Fruit fly (Drosophila melanogaster) whole organism, embryonic: ENCODE results near the gene Rpt6.

Experiments
- BEAF-32 ChIP-seq: fragments of 200-800 bp; sonication (Bioruptor generic); optimal IDR thresholded peaks from 3 replicates; lab custom pipeline; 2017; ENCODE audit warnings: missing biosample characterization, missing genetic modification characterization, mild to moderate bottlenecking, moderate library complexity, missing genetic modification reagents
- C15 ChIP-seq: fragments of 200-800 bp; sonication (Bioruptor generic); IDR thresholded peaks from 3 replicates; pipeline ENCODE4 v1.3.6; 2022; ENCODE audit warnings: missing biosample characterization, missing genetic modification characterization
- CG10959 ChIP-seq: fragments of 200-800 bp; sonication (Bioruptor generic); IDR thresholded peaks from 2 replicates; pipeline ENCODE4 v1.3.6; 2022; ENCODE audit warnings: missing biosample characterization, missing genetic modification characterization
- CG12659 ChIP-seq: fragments of 200-800 bp; sonication (Bioruptor generic); optimal IDR thresholded peaks from 3 replicates; lab custom pipeline; 2017; ENCODE audit warnings: mild to moderate bottlenecking, missing biosample characterization, missing genetic modification reagents, missing genetic modification characterization
- CG13424 ChIP-seq: fragments of 200-800 bp; sonication (Bioruptor generic); optimal IDR thresholded peaks from 2 replicates; lab custom pipeline; 2019; ENCODE audit warnings: missing biosample characterization, mild to moderate bottlenecking, missing genetic modification characterization, moderate library complexity
- CG16779 ChIP-seq: fragments of 200-800 bp; sonication (Bioruptor generic); IDR thresholded peaks from 2 replicates; pipeline ENCODE4 v1.3.6; 2022; ENCODE audit warnings: missing biosample characterization, missing genetic modification characterization
- CG18262 ChIP-seq: fragments of 200-800 bp; optimal IDR thresholded peaks from 3 replicates; lab custom pipeline; 2019; ENCODE audit warnings: missing biosample characterization, mild to moderate bottlenecking, missing genetic modification characterization, moderate library complexity
- CG1832 ChIP-seq: fragments of 200-800 bp; sonication (Bioruptor generic); optimal IDR thresholded peaks from 2 replicates; lab custom pipeline; 2017; ENCODE audit warnings: missing biosample characterization, mild to moderate bottlenecking, missing genetic modification characterization, inconsistent platforms
- CG2116 ChIP-seq: fragments of 200-800 bp; sonication (Bioruptor generic); optimal IDR thresholded peaks from 3 replicates; lab custom pipeline; 2018; ENCODE audit warnings: missing biosample characterization, mild to moderate bottlenecking, missing genetic modification characterization
- CG3838 ChIP-seq: fragments of 200-800 bp; sonication (Bioruptor generic); optimal IDR thresholded peaks from 3 replicates; lab custom pipeline; 2016; ENCODE audit warnings: missing biosample characterization, missing genetic modification characterization
- CG4617 ChIP-seq: fragments of 200-800 bp; sonication (Bioruptor generic); optimal IDR thresholded peaks from 3 replicates; lab custom pipeline; 2016; ENCODE audit warnings: missing biosample characterization, missing genetic modification characterization, borderline replicate concordance
- CG7987 ChIP-seq: fragments of 200-800 bp; sonication (Bioruptor generic); optimal IDR thresholded peaks from 2 replicates; lab custom pipeline; 2018; ENCODE audit warnings: missing biosample characterization, mild to moderate bottlenecking, missing genetic modification characterization, moderate library complexity
- CG8290 ChIP-seq, 3 experiments: fragments of 200-800 bp; sonication (Bioruptor generic); optimal IDR thresholded peaks; 2 replicates each; lab custom pipeline; 2016 to 2019; ENCODE audit warnings: missing biosample characterization in 3 of 3, missing genetic modification characterization in 3 of 3, mild to moderate bottlenecking in 2 of 3, moderate library complexity in 1 of 3
- CTCF ChIP-seq: fragments of 200-800 bp; sonication (Bioruptor generic); optimal IDR thresholded peaks from 2 replicates; lab custom pipeline; 2017; ENCODE audit warnings: missing biosample characterization, mild to moderate bottlenecking, missing genetic modification characterization, moderate library complexity
- Camta ChIP-seq: fragments of 200-800 bp; sonication (Bioruptor generic); optimal IDR thresholded peaks from 2 replicates; lab custom pipeline; 2016; ENCODE audit warnings: missing biosample characterization, missing genetic modification characterization
- D ChIP-seq, 2 experiments: fragments of 200-800 bp in 1 of 2; fragments of >200 bp in 1 of 2; sonication (Bioruptor generic) in 1 of 2; optimal IDR thresholded peaks; 2 replicates in 1 of 2; 3 replicates in 1 of 2; lab custom pipeline; 2017; ENCODE audit warnings: mild to moderate bottlenecking in 1 of 2, missing biosample characterization in 1 of 2, missing genetic modification characterization in 1 of 2, missing genetic modification reagents in 1 of 2
- Dip2 ChIP-seq: fragments of 200-800 bp; sonication (Bioruptor generic); IDR thresholded peaks from 2 replicates; pipeline ENCODE4 v1.3.6; 2022; ENCODE audit warnings: missing biosample characterization, missing genetic modification characterization
- Dll ChIP-seq: fragments of 200-800 bp; sonication (Bioruptor generic); IDR thresholded peaks from 4 replicates; pipeline ENCODE4 v1.3.6; 2022; ENCODE audit warnings: missing biosample characterization, missing genetic modification characterization; ENCODE audit not compliant: partially characterized antibody
- Fer3 ChIP-seq: fragments of 200-800 bp; sonication (Bioruptor generic); optimal IDR thresholded peaks from 2 replicates; lab custom pipeline; 2018; ENCODE audit warnings: missing biosample characterization, mild to moderate bottlenecking, missing genetic modification characterization, moderate library complexity
- Gsc ChIP-seq: fragments of 200-800 bp; sonication (Bioruptor generic); IDR thresholded peaks from 2 replicates; pipeline ENCODE4 v1.3.6; 2022; ENCODE audit warnings: missing biosample characterization, missing genetic modification characterization
- HmgD ChIP-seq: fragments of 200-800 bp; sonication (Bioruptor generic); optimal IDR thresholded peaks from 3 replicates; lab custom pipeline; 2016; ENCODE audit warnings: missing biosample characterization, missing genetic modification characterization
- Mes4 ChIP-seq: fragments of 200-800 bp; sonication (Bioruptor generic); optimal IDR thresholded peaks from 2 replicates; lab custom pipeline; 2016; ENCODE audit warnings: missing biosample characterization, missing genetic modification characterization
- NfI ChIP-seq: fragments of 200-800 bp; sonication (Bioruptor generic); optimal IDR thresholded peaks from 3 replicates; lab custom pipeline; 2018; ENCODE audit warnings: missing biosample characterization, mild to moderate bottlenecking, missing genetic modification characterization, moderate library complexity
- Opbp ChIP-seq: fragments of 200-800 bp; sonication (Bioruptor generic); IDR thresholded peaks from 3 replicates; pipeline ENCODE4 v1.3.6; 2022; ENCODE audit warnings: missing biosample characterization, missing genetic modification characterization; ENCODE audit not compliant: partially characterized antibody
- Sin3A ChIP-seq: fragments of >200 bp; optimal IDR thresholded peaks from 2 replicates; lab custom pipeline; 2018
- Xbp1 ChIP-seq: fragments of 200-800 bp; sonication (Bioruptor generic); optimal IDR thresholded peaks from 3 replicates; lab custom pipeline; 2016; ENCODE audit warnings: missing biosample characterization, mild to moderate bottlenecking, missing genetic modification characterization
- YL-1 ChIP-seq: fragments of 200-800 bp; sonication (Bioruptor generic); optimal IDR thresholded peaks from 3 replicates; lab custom pipeline; 2017; ENCODE audit warnings: missing biosample characterization, mild to moderate bottlenecking, missing genetic modification characterization
- abd-A ChIP-seq: fragments of 200-800 bp; sonication (Bioruptor generic); optimal IDR thresholded peaks from 3 replicates; lab custom pipeline; 2019; ENCODE audit warnings: missing biosample characterization, mild to moderate bottlenecking, missing genetic modification characterization, moderate library complexity
- amos ChIP-seq: fragments of 200-800 bp; sonication (Bioruptor generic); IDR thresholded peaks from 2 replicates; pipeline ENCODE4 v1.3.6; 2022; ENCODE audit warnings: missing biosample characterization, missing genetic modification characterization; ENCODE audit not compliant: partially characterized antibody
- btn ChIP-seq: fragments of 200-800 bp; sonication (Bioruptor generic); optimal IDR thresholded peaks from 2 replicates; lab custom pipeline; 2016; ENCODE audit warnings: missing biosample characterization, missing genetic modification characterization
- disco-r ChIP-seq: fragments of 200-800 bp; sonication (Bioruptor generic); optimal IDR thresholded peaks from 2 replicates; lab custom pipeline; 2016; ENCODE audit warnings: missing biosample characterization, missing genetic modification characterization
- emc ChIP-seq: fragments of 200-800 bp; sonication (Bioruptor generic); optimal IDR thresholded peaks from 2 replicates; lab custom pipeline; 2016; ENCODE audit warnings: missing biosample characterization, missing genetic modification characterization
- grau ChIP-seq: fragments of 200-800 bp; optimal IDR thresholded peaks from 3 replicates; lab custom pipeline; 2019; ENCODE audit warnings: missing biosample characterization, mild to moderate bottlenecking, missing genetic modification characterization, moderate library complexity
- her ChIP-seq: fragments of 200-800 bp; sonication (Bioruptor generic); optimal IDR thresholded peaks from 2 replicates; lab custom pipeline; 2016; ENCODE audit warnings: missing biosample characterization, missing genetic modification characterization
- insv ChIP-seq, 2 experiments: fragments of 200-800 bp; sonication (Bioruptor generic); optimal IDR thresholded peaks; 3 replicates each; lab custom pipeline; 2016 to 2018; ENCODE audit warnings: missing biosample characterization in 2 of 2, missing genetic modification characterization in 2 of 2
- ken ChIP-seq: fragments of 200-800 bp; sonication (Bioruptor generic); IDR thresholded peaks from 3 replicates; pipeline ENCODE4 v1.3.6; 2022; ENCODE audit warnings: missing biosample characterization, missing genetic modification characterization
- lilli ChIP-seq: fragments of 200-800 bp; sonication (Bioruptor generic); optimal IDR thresholded peaks from 3 replicates; lab custom pipeline; 2016; ENCODE audit warnings: missing biosample characterization, missing genetic modification characterization
- lola ChIP-seq, 3 experiments: fragments of >200 bp in 2 of 3; fragments of 200-800 bp in 1 of 3; sonication (Bioruptor generic) in 1 of 3; optimal IDR thresholded peaks; 2 replicates each; lab custom pipeline; 2017 to 2019; ENCODE audit warnings: missing biosample characterization in 3 of 3, missing genetic modification characterization in 3 of 3, mild to moderate bottlenecking in 1 of 3, moderate library complexity in 1 of 3
- pan ChIP-seq, 4 experiments: fragments of >200 bp in 3 of 4; fragments of 200-800 bp in 1 of 4; sonication (Bioruptor generic) in 1 of 4; optimal IDR thresholded peaks in 3 of 4; IDR thresholded peaks in 1 of 4; 2 replicates each; pipeline versions ENCODE4 v1.3.6 to Lab custom; 2017 to 2022; ENCODE audit warnings: missing biosample characterization in 2 of 4, missing genetic modification characterization in 2 of 4, mixed read lengths in 1 of 4
- pita ChIP-seq: fragments of 200-800 bp; sonication (Bioruptor generic); optimal IDR thresholded peaks from 2 replicates; lab custom pipeline; 2017; ENCODE audit warnings: missing biosample characterization, mild to moderate bottlenecking, missing genetic modification characterization
- pnt ChIP-seq: fragments of 200-800 bp; sonication (Bioruptor generic); optimal IDR thresholded peaks from 3 replicates; lab custom pipeline; 2016; ENCODE audit warnings: missing biosample characterization, missing genetic modification characterization
- row ChIP-seq: fragments of 200-800 bp; sonication (Bioruptor generic); IDR thresholded peaks from 3 replicates; pipeline ENCODE4 v1.3.6; 2022; ENCODE audit warnings: missing biosample characterization, missing genetic modification characterization
- run ChIP-seq: fragments of 200-800 bp; sonication (Bioruptor generic); optimal IDR thresholded peaks from 3 replicates; lab custom pipeline; 2018; ENCODE audit warnings: missing biosample characterization, mild to moderate bottlenecking, missing genetic modification characterization
- scrt ChIP-seq: fragments of 200-800 bp; sonication (Bioruptor generic); optimal IDR thresholded peaks from 2 replicates; lab custom pipeline; 2018; ENCODE audit warnings: missing biosample characterization, mild to moderate bottlenecking, missing genetic modification characterization, moderate library complexity
- shn ChIP-seq: fragments of 200-800 bp; sonication (Bioruptor generic); optimal IDR thresholded peaks from 3 replicates; lab custom pipeline; 2016; ENCODE audit warnings: missing biosample characterization, missing genetic modification characterization
- stwl ChIP-seq: fragments of 200-800 bp; sonication (Bioruptor generic); optimal IDR thresholded peaks from 3 replicates; lab custom pipeline; 2018; ENCODE audit warnings: missing biosample characterization, mild to moderate bottlenecking, missing genetic modification characterization, moderate library complexity
- wek ChIP-seq: fragments of 200-800 bp; sonication (Bioruptor generic); optimal IDR thresholded peaks from 3 replicates; lab custom pipeline; 2018; ENCODE audit warnings: missing biosample characterization, mild to moderate bottlenecking, missing genetic modification characterization, moderate library complexity
- wor ChIP-seq: fragments of 200-800 bp; sonication (Bioruptor generic); IDR thresholded peaks from 2 replicates; pipeline ENCODE4 v1.3.6; 2022; ENCODE audit warnings: missing biosample characterization, missing genetic modification characterization
- zen ChIP-seq: fragments of 200-800 bp; sonication (Bioruptor generic); optimal IDR thresholded peaks from 3 replicates; lab custom pipeline; 2018; ENCODE audit warnings: missing biosample characterization, mild to moderate bottlenecking, missing genetic modification characterization, moderate library complexity

The Rpt6 gene

dm6 chrX:21362878-21363277, 47.0 kb downstream of the Rpt6 start, which contains the start of the genes bbx and waw (continued):
- TF ChIP-seq lola (GFP tag; optimal IDR thresholded peaks at IDR 0.05; lab: Kevin White, UChicago) (peak in 1 of 3 experiments; percentile 22), shn (no peak), Fer3 (tag; lab: Kevin White, UChicago) (peak; percentile 26), amos (GFP tag; lab: Robert Waterston, UW) (no peak), pnt (GFP tag; lab: Kevin White, UChicago) (no peak), her (GFP tag; lab: Kevin White, UChicago) (peak; percentile 30), ken (0 out of 3 replicates have a peak, but pooled peaks have one; percentile 16), row (GFP tag; lab: Robert Waterston, UW) (peak; percentile 16; the same call in 1 of the 3 replicates), CG1832 (no peak), pan (optimal IDR thresholded peaks at IDR 0.05; lab: Kevin White, UChicago) (no peak), pan (GFP tag; optimal IDR thresholded peaks at IDR 0.05 in 1 of 2, IDR thresholded peaks at IDR 0.05 in 1 of 2) (no peak), BEAF-32 (peak; percentile 33), Sin3A (lab: Kevin White, UChicago) (peak; percentile 36), pita (GFP tag; lab: Kevin White, UChicago) (peak; percentile 7), Xbp1 (peak; percentile 8), CG10959 (GFP tag; lab: Robert Waterston, UW) (0 out of 2 replicates have a peak, but pooled peaks have one; percentile 11), Mes4 (GFP tag; lab: Kevin White, UChicago) (peak; percentile 4), CG18262 (peak; percentile 3), wek (GFP tag; lab: Kevin White, UChicago) (peak; percentile 4), CG12659 (GFP tag; lab: Kevin White, UChicago) (peak; percentile 68), Dll (0 out of 4 replicates have a peak, but pooled peaks have one; percentile 20), Camta (GFP tag; lab: Kevin White, UChicago) (peak; percentile 3), Dip2 (GFP tag; lab: Robert Waterston, UW) (no peak), CG4617 (peak; percentile 55), grau (tag; lab: Kevin White, UChicago) (peak; percentile 18), Gsc (GFP tag; lab: Robert Waterston, UW) (no peak), abd-A (tag; lab: Kevin White, UChicago) (no peak), Opbp (GFP tag; lab: Robert Waterston, UW) (no peak), insv (GFP tag; optimal IDR thresholded peaks at IDR 0.05; lab: Kevin White, UChicago) (peak in 1 of 2 experiments; percentile 20), run (tag; lab: Kevin White, UChicago) (no peak), CG16779 (GFP tag; lab: Robert Waterston, UW) (no peak), CTCF (GFP tag; lab: Kevin White, UChicago) (peak; percentile 94), C15 (no peak), CG8290 (GFP tag; optimal IDR thresholded peaks at IDR 0.05; lab: Kevin White, UChicago) (peak; percentile 5), CG8290 (tag; optimal IDR thresholded peaks at IDR 0.05; lab: Kevin White, UChicago) (no peak), scrt (GFP tag; lab: Kevin White, UChicago) (peak; percentile 56), zen (tag; lab: Kevin White, UChicago) (peak; percentile 43), wor (GFP tag; lab: Robert Waterston, UW) (no peak), HmgD (GFP tag; lab: Kevin White, UChicago) (peak; percentile 11), CG7987 (GFP tag; lab: Kevin White, UChicago) (peak; percentile 67), lilli (no peak), CG2116 (GFP tag; lab: Kevin White, UChicago) (peak; percentile 27), CG3838 (GFP tag; lab: Kevin White, UChicago) (no peak), NfI (GFP tag; lab: Kevin White, UChicago) (peak; percentile 33), disco-r (GFP tag; lab: Kevin White, UChicago) (no peak), D (optimal IDR thresholded peaks at IDR 0.05; lab: Kevin White, UChicago) (no peak), D (GFP tag; optimal IDR thresholded peaks at IDR 0.05; lab: Kevin White, UChicago) (no peak), CG13424 (peak; percentile 46), emc (GFP tag; lab: Kevin White, UChicago) (no peak), stwl (tag; lab: Kevin White, UChicago) (peak; percentile 57), YL-1 (GFP tag; lab: Kevin White, UChicago) (peak; percentile 77), btn (no peak)
